Worm (Caenorhabditis elegans): ENCODE measurements around the gene metl-1.

- TF ChIP-seq ces-1 (GFP tag; optimal IDR thresholded peaks at IDR 0.05) (no peak), nhr-237 (tag; optimal IDR thresholded peaks at IDR 0.05) (no peak), nhr-28 (tag; optimal IDR thresholded peaks at IDR 0.05) (no peak), lsy-2 (tag; optimal IDR thresholded peaks at IDR 0.05) (no peak), blmp-1 (tag; optimal IDR thresholded peaks at IDR 0.05) (no peak)
These were observed 44.8 kb upstream of the metl-1 start, which contains the start of gene B0334.10 for ce11 chrII:11518184-11518583.
